Worm (Caenorhabditis elegans) whole organism, L3 larva: ENCODE measurements around the gene moe-3.
A peak's percentile ranks its signal among the peaks of the same experiment; 100 is the strongest.

ENCODE experiments used
- aly-2 ChIP-seq: fragments of 150-350 bp; optimal IDR thresholded peaks from 2 replicates; lab custom pipeline; 2014; ENCODE audit warnings: missing biosample characterization, missing genetic modification characterization
- ama-1 ChIP-seq: fragments of 150-350 bp; optimal IDR thresholded peaks from 2 replicates; lab custom pipeline; 2018
- ceh-16 ChIP-seq: sonication (generic microtip); optimal IDR thresholded peaks from 2 replicates; lab custom pipeline; 2017; ENCODE audit warnings: missing biosample characterization, missing genetic modification characterization
- ceh-9 ChIP-seq: sonication (generic microtip); optimal IDR thresholded peaks from 2 replicates; lab custom pipeline; 2018; ENCODE audit warnings: missing biosample characterization, missing genetic modification characterization
- egl-27 ChIP-seq: sonication (generic microtip); optimal IDR thresholded peaks from 4 replicates; lab custom pipeline; 2017; ENCODE audit warnings: missing biosample characterization, missing genetic modification reagents, missing genetic modification characterization
- egl-5 ChIP-seq: fragments of 150-350 bp; optimal IDR thresholded peaks from 2 replicates; lab custom pipeline; 2017; ENCODE audit warnings: missing biosample characterization, missing genetic modification reagents, missing genetic modification characterization, inconsistent platforms
- elt-1 ChIP-seq: fragments of 150-350 bp; optimal IDR thresholded peaks from 2 replicates; lab custom pipeline; 2014; ENCODE audit warnings: missing biosample characterization, missing genetic modification characterization
- elt-2 ChIP-seq: sonication (generic microtip); optimal IDR thresholded peaks from 2 replicates; lab custom pipeline; 2016; ENCODE audit warnings: missing genetic modification reagents, mild to moderate bottlenecking, missing genetic modification characterization, missing compliant biosample characterization
- elt-3 ChIP-seq, 3 experiments: fragments of 150-350 bp in 1 of 3; sonication (generic microtip) in 2 of 3; optimal IDR thresholded peaks; 2 replicates in 2 of 3; 4 replicates in 1 of 3; lab custom pipeline; 2014 to 2017; ENCODE audit warnings: missing biosample characterization in 3 of 3, missing genetic modification characterization in 3 of 3
- eor-1 ChIP-seq, 2 experiments: fragments of 150-350 bp; optimal IDR thresholded peaks; 2 replicates each; lab custom pipeline; 2014 to 2018; ENCODE audit warnings: missing biosample characterization in 2 of 2, missing genetic modification characterization in 2 of 2
- fkh-2 ChIP-seq: fragments of 150-350 bp; optimal IDR thresholded peaks from 2 replicates; lab custom pipeline; 2014; ENCODE audit warnings: missing biosample characterization, missing genetic modification reagents, missing genetic modification characterization
- fos-1 ChIP-seq: fragments of 150-350 bp; optimal IDR thresholded peaks from 2 replicates; lab custom pipeline; 2014; ENCODE audit warnings: missing biosample characterization, missing genetic modification characterization
- hmg-11 ChIP-seq: sonication (generic microtip); optimal IDR thresholded peaks from 2 replicates; lab custom pipeline; 2016; ENCODE audit warnings: missing genetic modification characterization, missing compliant biosample characterization
- jun-1 ChIP-seq: fragments of 150-350 bp; optimal IDR thresholded peaks from 2 replicates; lab custom pipeline; 2014; ENCODE audit warnings: missing biosample characterization, missing genetic modification reagents, missing genetic modification characterization
- lin-15B ChIP-seq: fragments of 150-350 bp; optimal IDR thresholded peaks from 2 replicates; lab custom pipeline; 2014; ENCODE audit warnings: missing biosample characterization, missing genetic modification characterization
- lin-39 ChIP-seq: fragments of 150-350 bp; optimal IDR thresholded peaks from 2 replicates; lab custom pipeline; 2018; ENCODE audit warnings: missing biosample characterization, missing genetic modification reagents, missing genetic modification characterization
- lsy-12 ChIP-seq: sonication (generic microtip); optimal IDR thresholded peaks from 2 replicates; lab custom pipeline; 2016; ENCODE audit warnings: mild to moderate bottlenecking, missing genetic modification characterization, missing compliant biosample characterization
- mdl-1 ChIP-seq: fragments of 150-350 bp; optimal IDR thresholded peaks from 2 replicates; lab custom pipeline; 2014; ENCODE audit warnings: missing biosample characterization, missing genetic modification characterization
- mml-1 ChIP-seq: fragments of 150-350 bp; sonication (generic microtip); optimal IDR thresholded peaks from 3 replicates; lab custom pipeline; 2014; ENCODE audit warnings: missing biosample characterization, missing genetic modification characterization
- nfya-1 ChIP-seq: sonication (generic microtip); optimal IDR thresholded peaks from 2 replicates; lab custom pipeline; 2017; ENCODE audit warnings: missing genetic modification characterization, mild to moderate bottlenecking, missing compliant biosample characterization, antibody characterized with exemption, moderate library complexity; ENCODE audit not compliant: insufficient read depth
- nhr-11 ChIP-seq: fragments of 150-350 bp; optimal IDR thresholded peaks from 2 replicates; lab custom pipeline; 2014; ENCODE audit warnings: missing biosample characterization, missing genetic modification characterization
- nhr-12 ChIP-seq: fragments of 150-350 bp; optimal IDR thresholded peaks from 2 replicates; lab custom pipeline; 2014; ENCODE audit warnings: missing biosample characterization, missing genetic modification characterization
- nhr-23 ChIP-seq: fragments of 150-350 bp; optimal IDR thresholded peaks from 2 replicates; lab custom pipeline; 2014; ENCODE audit warnings: missing biosample characterization, missing genetic modification reagents, missing genetic modification characterization
- nhr-237 ChIP-seq: fragments of 150-350 bp; optimal IDR thresholded peaks from 2 replicates; lab custom pipeline; 2014; ENCODE audit warnings: missing biosample characterization, missing genetic modification characterization
- nhr-25 ChIP-seq: sonication (generic microtip); optimal IDR thresholded peaks from 2 replicates; lab custom pipeline; 2017; ENCODE audit warnings: missing biosample characterization, missing genetic modification characterization
- nhr-43 ChIP-seq: sonication (generic microtip); optimal IDR thresholded peaks from 2 replicates; lab custom pipeline; 2016; ENCODE audit warnings: mild to moderate bottlenecking, missing genetic modification characterization, missing compliant biosample characterization; ENCODE audit not compliant: poor library complexity, severe bottlenecking
- nhr-67 ChIP-seq: fragments of 150-350 bp; optimal IDR thresholded peaks from 2 replicates; lab custom pipeline; 2014; ENCODE audit warnings: missing biosample characterization, missing genetic modification characterization
- nhr-76 ChIP-seq: fragments of 150-350 bp; sonication (generic microtip); optimal IDR thresholded peaks from 5 replicates; lab custom pipeline; 2014; ENCODE audit warnings: missing biosample characterization, missing genetic modification characterization
- nhr-77 ChIP-seq: fragments of 150-350 bp; optimal IDR thresholded peaks from 2 replicates; lab custom pipeline; 2014; ENCODE audit warnings: missing biosample characterization, missing genetic modification characterization
- pha-4 ChIP-seq: fragments of 150-350 bp; optimal IDR thresholded peaks from 2 replicates; lab custom pipeline; 2014; ENCODE audit warnings: missing biosample characterization, missing genetic modification reagents, missing genetic modification characterization
- pqm-1 ChIP-seq: fragments of 150-350 bp; optimal IDR thresholded peaks from 2 replicates; lab custom pipeline; 2017; ENCODE audit warnings: missing biosample characterization, missing genetic modification characterization, inconsistent platforms
- sea-2 ChIP-seq: fragments of 150-350 bp; sonication (generic microtip); optimal IDR thresholded peaks from 4 replicates; lab custom pipeline; 2014; ENCODE audit warnings: missing biosample characterization, missing genetic modification reagents, missing genetic modification characterization
- skn-1 ChIP-seq: fragments of 150-350 bp; optimal IDR thresholded peaks from 2 replicates; lab custom pipeline; 2014; ENCODE audit warnings: missing biosample characterization, missing genetic modification characterization
- unc-39 ChIP-seq: sonication (generic microtip); optimal IDR thresholded peaks from 4 replicates; lab custom pipeline; 2017; ENCODE audit warnings: missing biosample characterization, missing genetic modification characterization
- unc-62 ChIP-seq: fragments of 150-350 bp; sonication (generic microtip); optimal IDR thresholded peaks from 4 replicates; lab custom pipeline; 2014; ENCODE audit warnings: missing biosample characterization, missing genetic modification reagents, missing genetic modification characterization
- zag-1 ChIP-seq: fragments of 150-350 bp; optimal IDR thresholded peaks from 2 replicates; lab custom pipeline; 2014; ENCODE audit warnings: missing biosample characterization, missing genetic modification characterization
- ztf-4 ChIP-seq: fragments of 150-350 bp; optimal IDR thresholded peaks from 2 replicates; lab custom pipeline; 2014; ENCODE audit warnings: missing biosample characterization, missing genetic modification characterization

Gene moe-3

DNA sequence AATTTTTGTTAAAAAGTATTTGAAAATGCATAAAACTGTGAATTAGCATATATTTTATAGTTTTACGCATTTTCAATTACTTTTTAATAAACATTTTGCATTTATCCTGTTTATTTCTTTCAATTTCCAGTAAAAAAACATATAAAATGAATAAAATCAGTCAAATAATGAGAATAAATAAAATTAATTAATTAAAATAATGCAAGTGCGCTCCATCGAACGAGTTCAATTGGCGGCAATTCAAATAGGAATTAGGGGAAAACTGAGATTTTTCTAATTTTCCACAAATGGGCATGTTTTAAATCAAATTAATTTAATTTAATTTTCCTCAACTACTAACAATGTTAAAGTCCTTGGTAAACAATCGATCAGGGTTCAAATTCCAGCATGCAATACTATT is 9.5 kb downstream of the moe-3 start:
- no peak for TF ChIP-seq fkh-2 (tag; lab: Kevin White, UChicago)
- TF ChIP-seq lin-39 (tag; lab: Kevin White, UChicago) = no peak
- no peak for TF ChIP-seq nhr-76 (tag; lab: Kevin White, UChicago)
- TF ChIP-seq ama-1 (lab: Kevin White, UChicago) = no peak
- TF ChIP-seq nhr-12 = no peak
- no peak for TF ChIP-seq elt-2 (tag; lab: Kevin White, UChicago)
- no peak for TF ChIP-seq nhr-77 (tag; lab: Kevin White, UChicago)
- no peak for TF ChIP-seq lin-15B (tag; lab: Kevin White, UChicago)
- TF ChIP-seq egl-27 = no peak
- no peak for TF ChIP-seq nhr-11 (tag; lab: Kevin White, UChicago)
- no peak for TF ChIP-seq elt-1
- no peak for TF ChIP-seq aly-2 (tag; lab: Kevin White, UChicago)
- no peak for TF ChIP-seq jun-1 (tag; lab: Kevin White, UChicago)
- no peak for TF ChIP-seq nhr-43 (tag; lab: Kevin White, UChicago)
- TF ChIP-seq hmg-11 (tag; lab: Kevin White, UChicago) = no peak
- no peak for TF ChIP-seq nhr-25
- no peak for TF ChIP-seq nhr-237 (tag; lab: Kevin White, UChicago)
- no peak for TF ChIP-seq pha-4 (tag; lab: Kevin White, UChicago)
- TF ChIP-seq, all 47 proteins: peak for 0

ce11 chrII:13153299-13153698 is 12.2 kb downstream of the moe-3 start, which contains the start of gene spe-18:
Gene spe-18 (minus strand): TSS chrII:13153399.
- no peak for TF ChIP-seq unc-39 (tag; lab: Kevin White, UChicago)
- no peak for TF ChIP-seq nhr-11 (tag; lab: Kevin White, UChicago)
- TF ChIP-seq aly-2 (tag; lab: Kevin White, UChicago) = no peak
- no peak for TF ChIP-seq lin-39 (tag; lab: Kevin White, UChicago)
- TF ChIP-seq skn-1 (tag; lab: Kevin White, UChicago) = no peak
- TF ChIP-seq ceh-9 (tag; lab: Kevin White, UChicago) = no peak
- no peak for TF ChIP-seq egl-5 (tag; lab: Kevin White, UChicago)
- no peak for TF ChIP-seq fos-1 (tag; lab: Kevin White, UChicago)
- no peak for TF ChIP-seq nhr-76 (tag; lab: Kevin White, UChicago)
- TF ChIP-seq nfya-1 = no peak
- TF ChIP-seq elt-3 (tag; optimal IDR thresholded peaks at IDR 0.05; lab: Kevin White, UChicago) = no peak
- TF ChIP-seq jun-1 (tag; lab: Kevin White, UChicago) = no peak
- no peak for TF ChIP-seq fkh-2 (tag; lab: Kevin White, UChicago)
- TF ChIP-seq nhr-43 (tag; lab: Kevin White, UChicago) = no peak
- TF ChIP-seq nhr-67 (tag; lab: Kevin White, UChicago) = no peak
- TF ChIP-seq lsy-12 (tag; lab: Kevin White, UChicago) = no peak
- no peak for TF ChIP-seq nhr-23 (tag; lab: Kevin White, UChicago)
- TF ChIP-seq ceh-16 (tag; lab: Kevin White, UChicago) = no peak

DNA sequence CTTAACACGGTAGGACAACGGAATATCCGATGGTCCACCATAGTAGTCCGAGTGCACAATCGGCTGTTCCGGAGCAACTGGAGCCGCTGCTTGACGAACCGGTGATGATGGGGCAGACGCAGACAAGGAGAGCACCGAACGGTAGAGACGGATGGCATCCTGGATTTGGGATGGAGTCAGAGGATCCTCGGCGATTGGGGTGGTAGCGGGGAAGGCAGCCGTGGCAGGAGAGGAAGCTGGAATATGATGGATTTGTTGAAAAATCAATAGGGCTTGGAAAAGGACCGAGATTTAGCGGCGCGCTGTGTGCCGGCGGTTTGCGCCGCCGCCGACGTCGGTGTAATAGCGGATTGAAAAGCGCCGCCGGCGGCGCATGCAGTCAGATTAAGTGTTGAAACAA is 13.1 kb downstream of the moe-3 start:
- TF ChIP-seq mml-1 (tag; lab: Kevin White, UChicago) (no peak), nhr-77 (tag; lab: Kevin White, UChicago) (no peak), pqm-1 (tag; lab: Kevin White, UChicago) (no peak), elt-3 (tag; optimal IDR thresholded peaks at IDR 0.05; lab: Kevin White, UChicago) (no peak), nhr-25 (no peak), ztf-4 (no peak), lin-15B (tag; lab: Kevin White, UChicago) (no peak), nhr-76 (tag; lab: Kevin White, UChicago) (no peak), pha-4 (tag; lab: Kevin White, UChicago) (no peak), sea-2 (GFP tag; lab: Kevin White, UChicago) (no peak), eor-1 (tag; optimal IDR thresholded peaks at IDR 0.05; lab: Kevin White, UChicago) (no peak), aly-2 (tag; lab: Kevin White, UChicago) (no peak)

- TF ChIP-seq elt-3 (tag; optimal IDR thresholded peaks at IDR 0.05; lab: Kevin White, UChicago) = peak in 1 of 3 experiments; percentile 23
- TF ChIP-seq nhr-23 (tag; lab: Kevin White, UChicago) = peak; percentile 40
- TF ChIP-seq zag-1 (tag; lab: Kevin White, UChicago) = no peak
- TF ChIP-seq unc-62 (GFP tag; lab: Kevin White, UChicago) = peak; percentile 7
- TF ChIP-seq nhr-12 = no peak
- TF ChIP-seq nhr-25 = no peak
- no peak for TF ChIP-seq mdl-1 (tag; lab: Kevin White, UChicago)
- TF ChIP-seq nhr-43 (tag; lab: Kevin White, UChicago) = peak; percentile 83
- TF ChIP-seq nhr-67 (tag; lab: Kevin White, UChicago) = no peak
- no peak for TF ChIP-seq hmg-11 (tag; lab: Kevin White, UChicago)
- no peak for TF ChIP-seq nhr-11 (tag; lab: Kevin White, UChicago)
- no peak for TF ChIP-seq aly-2 (tag; lab: Kevin White, UChicago)
- no peak for TF ChIP-seq lin-15B (tag; lab: Kevin White, UChicago)
- peak; percentile 8 for TF ChIP-seq jun-1 (tag; lab: Kevin White, UChicago)
These were observed 15.6 kb downstream of the moe-3 start for ce11 chrII:13149965-13150364.
